Worm (Caenorhabditis elegans) whole organism, midembryonic: Measurements from ENCODE around the gene F09E10.1.

ENCODE experiments used
- T22C8.4 ChIP-seq: fragments of 200-800 bp; sonication (Bioruptor generic); IDR thresholded peaks from 2 replicates; pipeline ENCODE4 v1.3.6; 2022; ENCODE audit warnings: missing genetic modification characterization, missing compliant biosample characterization
- flt-1 ChIP-seq: fragments of 200-800 bp; sonication (Bioruptor generic); IDR thresholded peaks from 2 replicates; pipeline ENCODE4 v1.3.6; 2022; ENCODE audit warnings: missing genetic modification characterization, missing compliant biosample characterization
- klf-2 ChIP-seq: fragments of 200-800 bp; sonication (Bioruptor generic); conservative IDR thresholded peaks from 2 replicates; pipeline ENCODE4 v1.3.6; 2022; ENCODE audit warnings: missing genetic modification reagents, missing genetic modification characterization, missing compliant biosample characterization
- med-1 ChIP-seq: sonication (generic microtip); optimal IDR thresholded peaks from 2 replicates; lab custom pipeline; 2017; ENCODE audit warnings: missing genetic modification characterization, mild to moderate bottlenecking, missing compliant biosample characterization, antibody characterized with exemption, missing genetic modification reagents; ENCODE audit not compliant: insufficient read depth
- ztf-29 ChIP-seq: fragments of 200-800 bp; sonication (Bioruptor generic); IDR thresholded peaks from 2 replicates; pipeline ENCODE4 v1.3.6; 2022; ENCODE audit warnings: missing genetic modification reagents, missing genetic modification characterization, missing compliant biosample characterization

- TF ChIP-seq ztf-29 (GFP tag; lab: Robert Waterston, UW), result no peak
- no peak for TF ChIP-seq med-1 (GFP tag; lab: Kevin White, UChicago)
- TF ChIP-seq klf-2 (GFP tag; lab: Robert Waterston, UW), result no peak
- TF ChIP-seq T22C8.4 (GFP tag; lab: Robert Waterston, UW), result no peak
- no peak for TF ChIP-seq flt-1
These were observed 33.5 kb downstream of the F09E10.1 start, which contains the start of gene K06A9.2 for ce11 chrX:1536138-1536537.
